Fruit fly (Drosophila melanogaster) whole organism, embryonic: ENCODE measurements around the gene bbg.

Experiments used
- CG11093 ChIP-seq: fragments of 200-800 bp; sonication (Bioruptor generic); IDR thresholded peaks from 3 replicates; pipeline ENCODE4 v1.3.6; 2022; ENCODE audit warnings: missing biosample characterization, missing genetic modification characterization
- CG11456 ChIP-seq: fragments of 200-800 bp; sonication (Bioruptor generic); IDR thresholded peaks from 3 replicates; pipeline ENCODE4 v1.3.6; 2022; ENCODE audit warnings: missing biosample characterization, missing genetic modification characterization
- CG11504 ChIP-seq: fragments of 200-800 bp; sonication (Bioruptor generic); optimal IDR thresholded peaks from 3 replicates; lab custom pipeline; 2019; ENCODE audit warnings: missing biosample characterization, mild to moderate bottlenecking, missing genetic modification characterization, moderate library complexity
- CG11560 ChIP-seq: fragments of 200-800 bp; sonication (Bioruptor generic); IDR thresholded peaks from 3 replicates; pipeline ENCODE4 v1.3.6; 2022; ENCODE audit warnings: missing biosample characterization, missing genetic modification characterization
- CG12391 ChIP-seq: fragments of 200-800 bp; sonication (Bioruptor generic); optimal IDR thresholded peaks from 3 replicates; lab custom pipeline; 2018; ENCODE audit warnings: missing biosample characterization, mild to moderate bottlenecking, missing genetic modification characterization, moderate library complexity
- CG14050 ChIP-seq: fragments of 200-800 bp; sonication (Bioruptor generic); IDR thresholded peaks from 3 replicates; pipeline ENCODE4 v1.3.6; 2022; ENCODE audit warnings: missing biosample characterization, missing genetic modification characterization
- CG15696 ChIP-seq: fragments of 200-800 bp; sonication (Bioruptor generic); optimal IDR thresholded peaks from 2 replicates; lab custom pipeline; 2019; ENCODE audit warnings: missing biosample characterization, mild to moderate bottlenecking, missing genetic modification characterization, moderate library complexity
- CG18599 ChIP-seq: fragments of 200-800 bp; sonication (Bioruptor generic); optimal IDR thresholded peaks from 3 replicates; lab custom pipeline; 2017; ENCODE audit warnings: missing biosample characterization, missing genetic modification characterization, mild to moderate bottlenecking, moderate library complexity, missing genetic modification reagents
- CG2120 ChIP-seq: fragments of 200-800 bp; sonication (Bioruptor generic); optimal IDR thresholded peaks from 3 replicates; lab custom pipeline; 2016; ENCODE audit warnings: missing biosample characterization, missing genetic modification characterization
- CG2678 ChIP-seq: fragments of 200-800 bp; sonication (Bioruptor generic); optimal IDR thresholded peaks from 3 replicates; lab custom pipeline; 2019; ENCODE audit warnings: missing biosample characterization, mild to moderate bottlenecking, missing genetic modification characterization, moderate library complexity
- CG3065 ChIP-seq: fragments of 200-800 bp; sonication (Bioruptor generic); optimal IDR thresholded peaks from 2 replicates; lab custom pipeline; 2016; ENCODE audit warnings: missing biosample characterization, missing genetic modification characterization
- CG31441 ChIP-seq: fragments of 200-800 bp; sonication (Bioruptor generic); IDR thresholded peaks from 2 replicates; pipeline ENCODE4 v1.3.6; 2022; ENCODE audit warnings: missing biosample characterization, missing genetic modification characterization
- CG4730 ChIP-seq: fragments of 200-800 bp; sonication (Bioruptor generic); IDR thresholded peaks from 2 replicates; pipeline ENCODE4 v1.3.6; 2022; ENCODE audit warnings: missing biosample characterization, missing genetic modification characterization
- CG7556 ChIP-seq: fragments of 200-800 bp; sonication (Bioruptor generic); optimal IDR thresholded peaks from 2 replicates; lab custom pipeline; 2017; ENCODE audit warnings: missing biosample characterization, mild to moderate bottlenecking, missing genetic modification characterization
- CG7745 ChIP-seq: fragments of 200-800 bp; sonication (Bioruptor generic); optimal IDR thresholded peaks from 2 replicates; lab custom pipeline; 2018; ENCODE audit warnings: missing biosample characterization, mild to moderate bottlenecking, missing genetic modification characterization, moderate library complexity
- CG7839 ChIP-seq: fragments of 200-800 bp; sonication (Bioruptor generic); optimal IDR thresholded peaks from 3 replicates; lab custom pipeline; 2018; ENCODE audit warnings: missing biosample characterization, mild to moderate bottlenecking, missing genetic modification characterization, moderate library complexity
- CG8388 ChIP-seq: fragments of 200-800 bp; sonication (Bioruptor generic); optimal IDR thresholded peaks from 2 replicates; lab custom pipeline; 2019; ENCODE audit warnings: missing biosample characterization, mild to moderate bottlenecking, missing genetic modification characterization, moderate library complexity
- CG8478 ChIP-seq: fragments of >200 bp; optimal IDR thresholded peaks from 2 replicates; lab custom pipeline; 2018
- CG9797 ChIP-seq: fragments of 200-800 bp; sonication (Bioruptor generic); optimal IDR thresholded peaks from 3 replicates; lab custom pipeline; 2018; ENCODE audit warnings: missing biosample characterization, mild to moderate bottlenecking, missing genetic modification characterization
- CrebB ChIP-seq: fragments of 200-800 bp; sonication (Bioruptor generic); optimal IDR thresholded peaks from 3 replicates; lab custom pipeline; 2018; ENCODE audit warnings: missing biosample characterization, mild to moderate bottlenecking, missing genetic modification characterization
- D19B ChIP-seq: fragments of 200-800 bp; sonication (Bioruptor generic); optimal IDR thresholded peaks from 2 replicates; lab custom pipeline; 2017; ENCODE audit warnings: missing biosample characterization, mild to moderate bottlenecking, missing genetic modification characterization
- Drgx ChIP-seq: fragments of 200-800 bp; sonication (Bioruptor generic); IDR thresholded peaks from 2 replicates; pipeline ENCODE4 v1.3.6; 2022; ENCODE audit warnings: missing biosample characterization, missing genetic modification characterization
- E2f1 ChIP-seq: fragments of 200-800 bp; sonication (Bioruptor generic); IDR thresholded peaks from 2 replicates; pipeline ENCODE4 v1.3.6; 2022; ENCODE audit warnings: missing biosample characterization, missing genetic modification characterization
- Elba2 ChIP-seq: fragments of 200-800 bp; sonication (Bioruptor generic); optimal IDR thresholded peaks from 3 replicates; lab custom pipeline; 2016; ENCODE audit warnings: missing biosample characterization, missing genetic modification characterization
- Ets65A ChIP-seq: fragments of 200-800 bp; sonication (Bioruptor generic); peaks from one replicate; lab custom pipeline; 2016; ENCODE audit warnings: missing biosample characterization, missing genetic modification characterization
- Fer1 ChIP-seq: fragments of 200-800 bp; sonication (Bioruptor generic); optimal IDR thresholded peaks from 2 replicates; lab custom pipeline; 2017; ENCODE audit warnings: missing biosample characterization, mild to moderate bottlenecking, missing genetic modification characterization
- Med ChIP-seq: fragments of 200-800 bp; sonication (Bioruptor generic); peaks from one replicate; lab custom pipeline; 2016; ENCODE audit warnings: missing biosample characterization, missing genetic modification characterization, mild to moderate bottlenecking, inconsistent platforms, moderate library complexity
- NC2α ChIP-seq: fragments of 200-800 bp; sonication (Bioruptor generic); optimal IDR thresholded peaks from 2 replicates; lab custom pipeline; 2016; ENCODE audit warnings: missing biosample characterization, missing genetic modification characterization
- Nf-YB ChIP-seq: fragments of 200-800 bp; sonication (Bioruptor generic); optimal IDR thresholded peaks from 3 replicates; lab custom pipeline; 2019; ENCODE audit warnings: missing biosample characterization, mild to moderate bottlenecking, missing genetic modification characterization, moderate library complexity
- Oaz ChIP-seq: fragments of 200-800 bp; sonication (Bioruptor generic); IDR thresholded peaks from 2 replicates; pipeline ENCODE4 v1.3.6; 2022; ENCODE audit warnings: missing biosample characterization, missing genetic modification characterization
- Sry-β ChIP-seq: fragments of 200-800 bp; sonication (Bioruptor generic); optimal IDR thresholded peaks from 2 replicates; lab custom pipeline; 2018; ENCODE audit warnings: missing biosample characterization, mild to moderate bottlenecking, missing genetic modification characterization, moderate library complexity
- bcd ChIP-seq: fragments of 200-800 bp; sonication (Bioruptor generic); optimal IDR thresholded peaks from 2 replicates; lab custom pipeline; 2017; ENCODE audit warnings: missing biosample characterization, mild to moderate bottlenecking, missing genetic modification characterization
- bsh ChIP-seq, 2 experiments: fragments of 200-800 bp; sonication (Bioruptor generic); optimal IDR thresholded peaks; 2 replicates each; lab custom pipeline; 2017 to 2018; ENCODE audit warnings: mild to moderate bottlenecking in 2 of 2, missing biosample characterization in 2 of 2, missing genetic modification characterization in 2 of 2, moderate library complexity in 1 of 2
- dmrt99B ChIP-seq: fragments of 200-800 bp; sonication (Bioruptor generic); optimal IDR thresholded peaks from 2 replicates; lab custom pipeline; 2018; ENCODE audit warnings: missing biosample characterization, mild to moderate bottlenecking, missing genetic modification characterization, moderate library complexity
- dysf ChIP-seq: fragments of 200-800 bp; sonication (Bioruptor generic); IDR thresholded peaks from 3 replicates; pipeline ENCODE4 v1.3.6; 2022; ENCODE audit warnings: missing biosample characterization, missing genetic modification characterization
- gem ChIP-seq: fragments of 200-800 bp; sonication (Bioruptor generic); optimal IDR thresholded peaks from 2 replicates; lab custom pipeline; 2019; ENCODE audit warnings: missing biosample characterization, mild to moderate bottlenecking, missing genetic modification characterization, moderate library complexity
- grau ChIP-seq: fragments of 200-800 bp; optimal IDR thresholded peaks from 3 replicates; lab custom pipeline; 2019; ENCODE audit warnings: missing biosample characterization, mild to moderate bottlenecking, missing genetic modification characterization, moderate library complexity
- ham ChIP-seq: fragments of 200-800 bp; sonication (Bioruptor generic); IDR thresholded peaks from 2 replicates; pipeline ENCODE4 v1.3.6; 2022; ENCODE audit warnings: missing biosample characterization, missing genetic modification characterization
- lilli ChIP-seq: fragments of 200-800 bp; sonication (Bioruptor generic); optimal IDR thresholded peaks from 3 replicates; lab custom pipeline; 2016; ENCODE audit warnings: missing biosample characterization, missing genetic modification characterization
- lov ChIP-seq, 2 experiments: fragments of 200-800 bp in 1 of 2; fragments of >200 bp in 1 of 2; sonication (Bioruptor generic) in 1 of 2; IDR thresholded peaks in 1 of 2; optimal IDR thresholded peaks in 1 of 2; 2 replicates in 1 of 2; 3 replicates in 1 of 2; pipeline versions ENCODE4 v1.3.6 to Lab custom; 2017 to 2022; ENCODE audit warnings: missing biosample characterization in 1 of 2, missing genetic modification characterization in 1 of 2
- nom ChIP-seq: fragments of 200-800 bp; sonication (Bioruptor generic); optimal IDR thresholded peaks from 2 replicates; lab custom pipeline; 2017; ENCODE audit warnings: missing biosample characterization, missing genetic modification characterization, mild to moderate bottlenecking, moderate library complexity, missing genetic modification reagents
- org-1 ChIP-seq: fragments of 200-800 bp; sonication (Bioruptor generic); optimal IDR thresholded peaks from 2 replicates; lab custom pipeline; 2017; ENCODE audit warnings: missing biosample characterization, missing genetic modification characterization
- phol ChIP-seq: fragments of 200-800 bp; sonication (Bioruptor generic); optimal IDR thresholded peaks from 3 replicates; lab custom pipeline; 2018; ENCODE audit warnings: missing biosample characterization, mild to moderate bottlenecking, missing genetic modification characterization, moderate library complexity
- ranshi ChIP-seq: fragments of 200-800 bp; sonication (Bioruptor generic); IDR thresholded peaks from 2 replicates; pipeline ENCODE4 v1.3.6; 2022; ENCODE audit warnings: missing biosample characterization, missing genetic modification characterization
- rib ChIP-seq: fragments of 200-800 bp; sonication (Bioruptor generic); IDR thresholded peaks from 2 replicates; pipeline ENCODE4 v1.3.6; 2022; ENCODE audit warnings: missing biosample characterization, missing genetic modification characterization
- row ChIP-seq: fragments of 200-800 bp; sonication (Bioruptor generic); IDR thresholded peaks from 3 replicates; pipeline ENCODE4 v1.3.6; 2022; ENCODE audit warnings: missing biosample characterization, missing genetic modification characterization
- sens ChIP-seq: fragments of 200-800 bp; sonication (Bioruptor generic); peaks from one replicate; lab custom pipeline; 2016; ENCODE audit warnings: missing biosample characterization, missing genetic modification characterization
- sob ChIP-seq: fragments of 200-800 bp; sonication (Bioruptor generic); IDR thresholded peaks from 2 replicates; pipeline ENCODE4 v1.3.6; 2022; ENCODE audit warnings: missing biosample characterization, missing genetic modification characterization
- trem ChIP-seq: fragments of 200-800 bp; optimal IDR thresholded peaks from 3 replicates; lab custom pipeline; 2019; ENCODE audit warnings: missing biosample characterization, mild to moderate bottlenecking, missing genetic modification characterization, moderate library complexity

Gene bbg

DNA sequence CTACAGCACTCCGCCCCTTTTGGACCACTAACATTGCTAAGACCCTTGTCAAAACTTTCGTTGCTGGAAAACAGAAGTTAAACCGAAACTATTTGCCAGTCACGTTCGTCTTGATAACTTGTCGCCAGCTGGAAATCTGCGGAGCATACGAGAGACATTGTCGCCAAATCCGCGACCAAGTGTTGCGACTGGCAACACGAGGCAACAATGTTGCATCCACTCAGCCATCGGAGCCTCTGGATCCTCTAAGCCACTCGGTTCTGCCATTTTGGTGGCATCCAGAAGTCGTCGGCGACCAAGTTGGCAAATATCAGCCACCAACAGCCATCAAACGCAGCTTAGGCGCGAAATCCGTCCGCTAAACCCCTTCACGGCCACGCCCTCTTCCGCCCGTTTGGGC, 160.2 kb downstream of the bbg start:
- TF ChIP-seq Ets65A (GFP tag; lab: Kevin White, UChicago) (peak; percentile 71), ham (GFP tag; lab: Robert Waterston, UW) (no peak), sens (GFP tag; lab: Kevin White, UChicago) (peak; percentile 33)
- TF ChIP-seq, all 482 proteins: peak for 2

DNA sequence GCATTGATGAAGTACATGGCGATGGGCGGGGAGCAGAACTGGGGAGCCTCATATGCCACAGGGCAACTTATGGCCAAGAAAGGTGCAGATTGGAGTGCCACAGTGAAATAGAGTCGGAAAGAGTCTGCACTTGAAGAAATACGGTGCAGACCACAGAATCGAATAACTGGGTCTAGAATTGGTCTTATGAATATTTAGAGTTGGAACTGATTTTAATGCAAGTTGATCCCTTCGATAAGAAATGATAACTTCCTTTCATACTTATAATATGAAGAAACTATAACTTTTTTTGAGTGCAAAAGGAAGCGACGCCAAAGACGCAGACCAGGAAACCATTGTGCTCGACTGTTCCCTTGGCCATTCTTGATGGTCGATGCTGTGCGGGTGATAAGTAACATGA, 161.6 kb downstream of the bbg start:
- TF ChIP-seq Oaz (GFP tag; lab: Robert Waterston, UW) (no peak), CG3065 (GFP tag; lab: Kevin White, UChicago) (no peak), lov (optimal IDR thresholded peaks at IDR 0.05; lab: Kevin White, UChicago) (no peak), lov (GFP tag; IDR thresholded peaks at IDR 0.05; lab: Robert Waterston, UW) (no peak), E2f1 (GFP tag; lab: Robert Waterston, UW) (peak; percentile 9; the same call in 1 of the 2 replicates), phol (peak; percentile 0), D19B (GFP tag; lab: Kevin White, UChicago) (no peak), CG11560 (tag; lab: Robert Waterston, UW) (no peak), CG7839 (tag; lab: Kevin White, UChicago) (peak; percentile 21), CG8478 (lab: Kevin White, UChicago) (no peak), CG31441 (GFP tag; lab: Robert Waterston, UW) (no peak), CG11093 (GFP tag; lab: Robert Waterston, UW) (no peak), dysf (0 out of 3 replicates have a peak, but pooled peaks have one; percentile 22), gem (peak; percentile 24), CG11504 (tag; lab: Kevin White, UChicago) (no peak), nom (GFP tag; lab: Kevin White, UChicago) (peak; percentile 40), CG11456 (0 out of 3 replicates have a peak, but pooled peaks have one; percentile 45), Elba2 (GFP tag; lab: Kevin White, UChicago) (no peak), Nf-YB (GFP tag; lab: Kevin White, UChicago) (no peak), sens (GFP tag; lab: Kevin White, UChicago) (peak; percentile 38), Ets65A (GFP tag; lab: Kevin White, UChicago) (peak; percentile 39), CG9797 (GFP tag; lab: Kevin White, UChicago) (no peak), dmrt99B (tag; lab: Kevin White, UChicago) (peak; percentile 32), CG8388 (GFP tag; lab: Kevin White, UChicago) (peak; percentile 6), CrebB (tag; lab: Kevin White, UChicago) (no peak), bsh (GFP tag; optimal IDR thresholded peaks at IDR 0.05; lab: Kevin White, UChicago) (peak; percentile 24 to 78), Fer1 (GFP tag; lab: Kevin White, UChicago) (no peak), Drgx (GFP tag; lab: Robert Waterston, UW) (peak; percentile 42; the same call in 1 of the 2 replicates), row (GFP tag; lab: Robert Waterston, UW) (peak; percentile 45; the same call in 1 of the 3 replicates), Sry-β (GFP tag; lab: Kevin White, UChicago) (no peak), CG18599 (GFP tag; lab: Kevin White, UChicago) (peak; percentile 1), CG7556 (no peak), CG14050 (no peak), Med (peak; percentile 29), CG2678 (peak; percentile 35), bcd (GFP tag; lab: Kevin White, UChicago) (no peak), CG15696 (no peak), grau (tag; lab: Kevin White, UChicago) (peak; percentile 12), NC2α (no peak), sob (0 out of 2 replicates have a peak, but pooled peaks have one; percentile 40), org-1 (GFP tag; lab: Kevin White, UChicago) (no peak), CG4730 (GFP tag; lab: Robert Waterston, UW) (no peak), ranshi (GFP tag; lab: Robert Waterston, UW) (no peak), rib (GFP tag; lab: Robert Waterston, UW) (no peak), CG7745 (no peak), trem (tag; lab: Kevin White, UChicago) (no peak), lilli (GFP tag; lab: Kevin White, UChicago) (no peak), CG12391 (no peak), CG2120 (GFP tag; lab: Kevin White, UChicago) (peak; percentile 11)
